Worm (Caenorhabditis elegans) whole organism, midembryonic: Measurements from ENCODE around the gene tbcc-1.

Experiments
- T22C8.4 ChIP-seq: fragments of 200-800 bp; sonication (Bioruptor generic); IDR thresholded peaks from 2 replicates; pipeline ENCODE4 v1.3.6; 2022; ENCODE audit warnings: missing genetic modification characterization, missing compliant biosample characterization
- cog-1 ChIP-seq: sonication (generic microtip); optimal IDR thresholded peaks from 2 replicates; lab custom pipeline; 2016; ENCODE audit warnings: missing genetic modification characterization, missing compliant biosample characterization
- flt-1 ChIP-seq: fragments of 200-800 bp; sonication (Bioruptor generic); IDR thresholded peaks from 2 replicates; pipeline ENCODE4 v1.3.6; 2022; ENCODE audit warnings: missing genetic modification characterization, missing compliant biosample characterization
- klf-2 ChIP-seq: fragments of 200-800 bp; sonication (Bioruptor generic); conservative IDR thresholded peaks from 2 replicates; pipeline ENCODE4 v1.3.6; 2022; ENCODE audit warnings: missing genetic modification reagents, missing genetic modification characterization, missing compliant biosample characterization
- med-1 ChIP-seq: sonication (generic microtip); optimal IDR thresholded peaks from 2 replicates; lab custom pipeline; 2017; ENCODE audit warnings: missing genetic modification characterization, mild to moderate bottlenecking, missing compliant biosample characterization, antibody characterized with exemption, missing genetic modification reagents; ENCODE audit not compliant: insufficient read depth
- ref-1 ChIP-seq: fragments of 200-800 bp; sonication (Bioruptor generic); conservative IDR thresholded peaks from 2 replicates; pipeline ENCODE4 v1.3.6; 2022; ENCODE audit warnings: missing genetic modification reagents, missing genetic modification characterization, missing compliant biosample characterization
- tab-1 ChIP-seq: fragments of 200-800 bp; sonication (Bioruptor generic); IDR thresholded peaks from 2 replicates; pipeline ENCODE4 v1.3.6; 2022; ENCODE audit warnings: missing genetic modification characterization, missing compliant biosample characterization
- ztf-23 ChIP-seq: fragments of 200-800 bp; sonication (Bioruptor generic); IDR thresholded peaks from 2 replicates; pipeline ENCODE4 v1.3.6; 2022; ENCODE audit warnings: missing genetic modification reagents, missing genetic modification characterization, missing compliant biosample characterization
- ztf-29 ChIP-seq: fragments of 200-800 bp; sonication (Bioruptor generic); IDR thresholded peaks from 2 replicates; pipeline ENCODE4 v1.3.6; 2022; ENCODE audit warnings: missing genetic modification reagents, missing genetic modification characterization, missing compliant biosample characterization

The tbcc-1 gene

ce11 chrIII:2826770-2827169 lies 38.5 kb downstream of the tbcc-1 start, which contains the start of gene Y71H2AM.1:
Y71H2AM.1 (plus strand) TSS chrIII:2827070.
- no peak for TF ChIP-seq cog-1 (tag; lab: Kevin White, UChicago)
- TF ChIP-seq med-1 (GFP tag; lab: Kevin White, UChicago): no peak
- no peak for TF ChIP-seq ref-1 (GFP tag; lab: Robert Waterston, UW)
- no peak for TF ChIP-seq flt-1 (GFP tag; lab: Robert Waterston, UW)
- TF ChIP-seq tab-1: no peak
- TF ChIP-seq ztf-23 (GFP tag; lab: Robert Waterston, UW): no peak
- no peak for TF ChIP-seq T22C8.4
- TF ChIP-seq klf-2 (GFP tag; lab: Robert Waterston, UW): no peak
- no peak for TF ChIP-seq ztf-29

- TF ChIP-seq med-1 (GFP tag; lab: Kevin White, UChicago) (no peak), klf-2 (GFP tag; lab: Robert Waterston, UW) (no peak), T22C8.4 (no peak), ztf-29 (no peak), ref-1 (GFP tag; lab: Robert Waterston, UW) (no peak), cog-1 (tag; lab: Kevin White, UChicago) (no peak), flt-1 (GFP tag; lab: Robert Waterston, UW) (no peak), ztf-23 (GFP tag; lab: Robert Waterston, UW) (no peak), tab-1 (no peak)
Observed at ce11 chrIII:2832483-2832882, 44.2 kb downstream of the tbcc-1 start, which contains the start of gene Y71H2AM.29. Y71H2AM.29 (plus strand) TSS chrIII:2832783.

ce11 chrIII:2834363-2834762 lies 46.1 kb downstream of the tbcc-1 start, which contains the start of gene txdc-17:
txdc-17 (plus strand) TSS chrIII:2834663.
- TF ChIP-seq med-1 (GFP tag; lab: Kevin White, UChicago) (no peak), T22C8.4 (no peak), tab-1 (no peak), ztf-29 (no peak), cog-1 (tag; lab: Kevin White, UChicago) (no peak), klf-2 (GFP tag; lab: Robert Waterston, UW) (no peak), flt-1 (GFP tag; lab: Robert Waterston, UW) (no peak), ztf-23 (GFP tag; lab: Robert Waterston, UW) (no peak), ref-1 (GFP tag; lab: Robert Waterston, UW) (no peak)

- peak; percentile 77 for TF ChIP-seq T22C8.4
- no peak for TF ChIP-seq tab-1
Observed at ce11 chrIII:2834998-2835397, 46.8 kb downstream of the tbcc-1 start.

- TF ChIP-seq T22C8.4 (no peak; the same call in 1 of the 2 replicates), ztf-23 (GFP tag; lab: Robert Waterston, UW) (no peak)
Observed at ce11 chrIII:2836339-2836738, 48.1 kb downstream of the tbcc-1 start, which contains the start of gene josd-1. josd-1 (plus strand) TSS chrIII:2836639.

ce11 chrIII:2836742-2837416 lies 48.6 kb downstream of the tbcc-1 start:
- peak; percentile 100 for TF ChIP-seq T22C8.4

- no peak for TF ChIP-seq ztf-23 (GFP tag; lab: Robert Waterston, UW)
- TF ChIP-seq ref-1 (GFP tag; lab: Robert Waterston, UW): no peak
- no peak for TF ChIP-seq tab-1
Observed at ce11 chrIII:2840877-2841540, 52.8 kb downstream of the tbcc-1 start, which contains the start of gene Y71H2AR.2. Y71H2AR.2 (minus strand) TSS chrIII:2840927.

ce11 chrIII:2841856-2842373 lies 53.7 kb downstream of the tbcc-1 start, which contains the start of gene H34I24.2:
H34I24.2 (plus strand) TSS chrIII:2842044.
- TF ChIP-seq klf-2 (GFP tag; lab: Robert Waterston, UW): no peak
- no peak for TF ChIP-seq ztf-29
- TF ChIP-seq flt-1 (GFP tag; lab: Robert Waterston, UW): no peak
- no peak for TF ChIP-seq med-1 (GFP tag; lab: Kevin White, UChicago)
- TF ChIP-seq cog-1 (tag; lab: Kevin White, UChicago): no peak
